Worm (Caenorhabditis elegans): ENCODE results near the gene pph-1.

pph-1 gene

DNA sequence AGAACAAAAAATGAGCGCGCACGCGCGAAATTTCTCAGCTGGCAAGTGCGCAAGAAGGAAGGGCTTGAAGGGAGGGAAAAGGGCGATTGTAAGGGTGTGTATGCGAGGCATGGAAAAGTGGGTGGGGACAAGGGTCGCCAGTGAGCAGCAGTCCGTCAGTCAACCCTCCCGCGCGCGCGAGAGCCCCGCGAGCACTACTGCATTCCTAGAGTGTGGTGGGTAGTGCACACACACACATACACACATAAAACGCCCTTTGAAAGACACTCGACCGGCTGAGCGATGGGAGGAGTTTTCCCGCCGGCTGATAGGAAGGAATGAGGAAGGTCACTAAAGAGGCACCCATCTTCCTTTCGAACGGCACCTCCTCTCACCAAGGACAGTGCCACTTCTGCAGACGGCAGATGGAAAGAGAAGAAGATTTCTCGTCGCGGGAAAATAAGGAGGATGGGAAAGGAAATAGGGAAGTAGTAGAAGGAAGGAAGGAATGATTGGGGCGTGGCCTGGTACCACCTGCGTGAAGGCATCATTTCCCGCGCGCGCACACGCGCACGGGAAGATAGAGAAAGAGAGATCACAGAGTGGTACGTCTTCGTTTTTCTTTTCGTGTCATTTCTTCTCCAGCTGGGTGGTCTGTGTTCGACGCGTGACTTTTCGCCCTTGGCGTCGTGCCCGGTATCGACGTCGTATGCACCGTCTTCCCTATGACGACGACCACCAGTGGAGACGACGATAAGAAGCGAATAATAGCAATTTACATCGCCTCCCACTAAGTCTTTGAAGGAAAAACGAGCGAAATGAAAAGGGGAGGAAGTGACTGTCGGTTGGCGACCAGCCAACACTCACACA lies 14.7 kb downstream of the pph-1 start (continued):
- no peak for TF ChIP-seq hlh-13 (GFP tag; optimal IDR thresholded peaks at IDR 0.05)
- TF ChIP-seq sox-2 (GFP tag; IDR thresholded peaks at IDR 0.05) = no peak
- TF ChIP-seq lin-11 (tag; optimal IDR thresholded peaks at IDR 0.05) = no peak
- TF ChIP-seq elt-4 (tag; optimal IDR thresholded peaks at IDR 0.05) = no peak
- no peak for TF ChIP-seq pax-1 (tag; optimal IDR thresholded peaks at IDR 0.05)
- TF ChIP-seq odd-2 (tag; optimal IDR thresholded peaks at IDR 0.05) = no peak
- TF ChIP-seq K09A11.1 (tag; optimal IDR thresholded peaks at IDR 0.05; ENCODE audit: insufficient read depth) = no peak
- peak; percentile 45 for TF ChIP-seq eyg-1 (tag; optimal IDR thresholded peaks at IDR 0.05)
- peak; percentile 26 for TF ChIP-seq pag-3 (tag; optimal IDR thresholded peaks at IDR 0.05; ENCODE audit: borderline replicate concordance)
- no peak for TF ChIP-seq che-1 (tag; optimal IDR thresholded peaks at IDR 0.05)
- TF ChIP-seq Y22D7AL.16 (tag; optimal IDR thresholded peaks at IDR 0.05) = no peak
- no peak for TF ChIP-seq nfya-1 (tag; optimal IDR thresholded peaks at IDR 0.05)
- TF ChIP-seq pqm-1 (tag; optimal IDR thresholded peaks at IDR 0.05) = no peak
- no peak for TF ChIP-seq hlh-8 (tag; optimal IDR thresholded peaks at IDR 0.05)
- no peak for TF ChIP-seq madf-2 (tag; optimal IDR thresholded peaks at IDR 0.05)
- TF ChIP-seq dve-1 (tag; optimal IDR thresholded peaks at IDR 0.05) = no peak
- no peak for TF ChIP-seq mec-3 (tag; optimal IDR thresholded peaks at IDR 0.05; ENCODE audit: borderline replicate concordance)

DNA sequence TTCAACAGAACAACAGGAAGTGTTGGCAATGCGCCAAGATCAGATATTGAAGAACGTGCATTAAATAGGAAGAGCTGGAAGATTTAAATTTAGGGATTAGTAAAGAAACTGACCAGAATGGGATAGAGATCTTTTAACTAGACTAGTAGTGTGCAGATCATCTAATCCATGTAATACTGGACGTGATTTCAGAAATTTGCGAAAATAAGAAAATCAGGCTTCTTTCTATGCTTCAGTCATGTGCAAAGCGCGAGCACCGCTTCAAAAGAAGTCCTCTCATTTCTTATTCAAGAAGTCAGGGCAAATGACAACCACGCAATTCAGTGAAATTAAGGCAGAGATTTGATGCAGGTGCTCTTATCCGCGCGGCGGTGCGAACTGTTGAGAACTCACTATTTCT lies 15.7 kb downstream of the pph-1 start:
- TF ChIP-seq pqm-1 (tag; optimal IDR thresholded peaks at IDR 0.05) (no peak), C38D4.7 (GFP tag; optimal IDR thresholded peaks at IDR 0.05) (no peak), ceh-6 (GFP tag; optimal IDR thresholded peaks at IDR 0.05) (no peak), sdc-2 (tag; optimal IDR thresholded peaks at IDR 0.05) (no peak), ceh-14 (tag; optimal IDR thresholded peaks at IDR 0.05) (no peak)

DNA sequence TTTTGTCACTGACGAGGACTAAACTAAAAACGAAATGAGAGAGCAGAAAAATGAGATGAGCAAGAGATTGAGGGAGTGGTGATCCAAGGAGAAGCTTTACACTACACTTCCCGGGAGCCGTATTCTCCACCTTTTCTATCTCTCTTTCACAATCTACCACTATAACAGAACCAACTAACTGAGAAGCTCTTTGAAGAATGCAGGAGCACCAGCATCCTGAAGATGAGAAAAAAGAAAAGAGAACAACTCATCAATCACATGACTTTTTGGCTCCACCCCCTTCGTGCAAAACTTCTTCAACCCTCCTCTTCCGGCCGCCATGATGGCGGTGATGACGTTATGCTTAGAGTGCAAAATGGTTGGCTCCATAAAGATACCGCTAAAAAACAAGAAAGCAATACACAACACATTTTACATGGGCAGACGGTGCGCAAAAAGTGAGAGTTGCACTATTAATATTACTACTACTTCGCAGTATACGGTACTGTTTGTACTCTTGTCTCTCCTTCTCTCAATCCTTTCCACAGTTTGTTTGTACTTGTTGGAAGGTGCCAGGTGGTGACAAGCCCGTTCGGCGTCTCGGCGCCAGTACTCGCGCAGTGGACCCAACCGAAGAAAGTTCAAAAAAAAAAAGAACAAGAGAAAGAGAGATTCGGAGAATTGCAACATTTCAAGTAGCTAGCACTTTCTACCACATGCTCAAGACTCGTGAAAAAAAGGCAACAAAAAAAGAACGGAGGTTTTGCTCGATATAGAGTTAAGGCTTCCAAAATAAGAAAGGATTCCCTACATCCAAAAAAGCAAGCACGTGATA lies 16.9 kb downstream of the pph-1 start:
- TF ChIP-seq K09A11.1 (tag; optimal IDR thresholded peaks at IDR 0.05; ENCODE audit: insufficient read depth) (peak; percentile 26), ztf-16 (tag; optimal IDR thresholded peaks at IDR 0.05) (no peak), pha-4 (tag; optimal IDR thresholded peaks at IDR 0.05) (no peak), che-1 (tag; optimal IDR thresholded peaks at IDR 0.05) (no peak), lim-6 (tag; optimal IDR thresholded peaks at IDR 0.05) (no peak), ceh-18 (tag; optimal IDR thresholded peaks at IDR 0.05) (peak; percentile 39), ttx-3 (tag; optimal IDR thresholded peaks at IDR 0.05) (no peak), hlh-30 (tag; optimal IDR thresholded peaks at IDR 0.05; ENCODE audit: insufficient read depth) (peak; percentile 37)

DNA sequence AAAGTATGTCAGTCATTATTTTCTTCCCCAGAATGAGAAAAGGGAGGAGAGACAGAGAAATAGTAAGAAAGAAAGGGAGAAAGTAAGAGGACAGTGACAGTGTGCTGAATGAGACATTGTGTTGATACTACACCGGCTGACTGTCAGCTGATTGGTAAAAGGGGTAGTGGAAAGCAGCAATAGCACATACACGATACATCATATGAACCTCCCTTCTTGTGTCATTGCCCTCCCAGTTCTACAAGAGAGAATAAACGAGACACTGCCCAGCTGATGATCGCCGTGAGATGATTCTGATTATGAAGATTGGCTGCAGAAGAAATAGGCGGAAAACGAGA lies 17.5 kb downstream of the pph-1 start:
- TF ChIP-seq ceh-2 (tag; optimal IDR thresholded peaks at IDR 0.05) = no peak
- peak; percentile 26 for TF ChIP-seq nfya-1 (tag; optimal IDR thresholded peaks at IDR 0.05)
- TF ChIP-seq hlh-30 (tag; optimal IDR thresholded peaks at IDR 0.05; ENCODE audit: insufficient read depth) = peak; percentile 94
- TF ChIP-seq sox-4 (tag; optimal IDR thresholded peaks at IDR 0.05) = no peak
- peak; percentile 21 for TF ChIP-seq unc-55 (GFP tag; optimal IDR thresholded peaks at IDR 0.05)
- peak; percentile 23 for TF ChIP-seq dve-1 (tag; optimal IDR thresholded peaks at IDR 0.05)
- TF ChIP-seq ceh-24 (tag; optimal IDR thresholded peaks at IDR 0.05) = no peak

Measured in whole organism, late embryonic.